Worm (Caenorhabditis elegans) whole organism, L4/young adult: ENCODE data around the gene fubl-3.

Source experiments
- W03F9.2 ChIP-seq: fragments of 150-350 bp; optimal IDR thresholded peaks from 2 replicates; lab custom pipeline; 2014; ENCODE audit warnings: missing biosample characterization, missing genetic modification characterization
- him-1 ChIP-seq: sonication (generic microtip); optimal IDR thresholded peaks from 2 replicates; lab custom pipeline; 2016; ENCODE audit warnings: missing genotype, missing genetic modification reagents, missing genetic modification characterization, missing compliant biosample characterization

DNA sequence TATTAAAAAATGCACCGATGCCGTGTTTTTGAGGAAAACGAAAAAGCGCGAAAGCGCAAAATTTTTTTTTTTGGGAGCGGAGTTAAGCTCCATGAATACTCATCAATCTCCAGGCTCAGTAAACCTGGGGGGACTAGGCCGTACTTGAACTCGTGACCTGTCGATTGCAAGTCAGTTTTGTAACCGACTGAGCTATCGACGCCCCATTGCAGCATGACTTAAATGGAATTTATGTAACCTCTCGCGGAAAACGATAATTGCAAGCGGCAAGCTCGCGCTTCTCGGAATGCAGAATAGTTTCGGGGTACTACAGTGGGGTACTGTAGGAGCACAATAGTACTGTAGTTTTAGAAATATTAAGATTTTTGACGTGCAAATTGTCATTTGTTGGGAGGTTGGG lies 33.8 kb upstream of the fubl-3 start:
- TF ChIP-seq him-1: no peak
- TF ChIP-seq W03F9.2: no peak
